Worm (Caenorhabditis elegans) whole organism, L4/young adult: ENCODE measurements around the gene dhhc-13.

Experiments
- W03F9.2 ChIP-seq: fragments of 150-350 bp; optimal IDR thresholded peaks from 2 replicates; lab custom pipeline; 2014; ENCODE audit warnings: missing biosample characterization, missing genetic modification characterization
- him-1 ChIP-seq: sonication (generic microtip); optimal IDR thresholded peaks from 2 replicates; lab custom pipeline; 2016; ENCODE audit warnings: missing genotype, missing genetic modification reagents, missing genetic modification characterization, missing compliant biosample characterization

DNA sequence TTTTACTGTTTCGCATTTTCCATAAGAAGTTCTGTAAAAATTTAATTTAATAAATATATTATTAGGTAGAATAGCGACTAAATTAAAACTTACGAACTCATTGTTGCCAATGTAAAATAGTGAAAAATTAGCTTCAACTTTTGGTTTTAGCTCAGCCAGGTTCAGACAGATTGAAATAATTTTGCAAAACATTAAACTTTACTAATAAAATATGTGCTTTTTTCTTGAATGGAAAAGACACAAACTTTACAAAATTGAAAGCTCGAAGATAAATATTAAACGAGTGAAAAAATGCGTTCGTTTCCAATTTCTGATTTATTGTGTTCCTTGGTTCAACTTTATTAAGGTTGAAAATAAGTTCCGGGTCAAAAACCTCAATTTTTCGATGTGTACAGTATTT lies 37.3 kb upstream of the dhhc-13 start, which contains the start of gene srv-22:
- TF ChIP-seq him-1 (tag; lab: Kevin White, UChicago) (no peak), W03F9.2 (no peak)
